Worm (Caenorhabditis elegans) whole organism, L3 larva: ENCODE data around the gene nspb-11.

Experiments
- R02D3.7 ChIP-seq: fragments of 150-350 bp; optimal IDR thresholded peaks from 2 replicates; lab custom pipeline; 2014; ENCODE audit warnings: missing biosample characterization, missing genetic modification characterization
- ZK546.5 ChIP-seq: sonication (generic microtip); optimal IDR thresholded peaks from 2 replicates; lab custom pipeline; 2017; ENCODE audit warnings: missing biosample characterization, missing genetic modification characterization
- aly-2 ChIP-seq: fragments of 150-350 bp; optimal IDR thresholded peaks from 2 replicates; lab custom pipeline; 2014; ENCODE audit warnings: missing biosample characterization, missing genetic modification characterization
- ama-1 ChIP-seq: fragments of 150-350 bp; optimal IDR thresholded peaks from 2 replicates; lab custom pipeline; 2018
- ceh-16 ChIP-seq: sonication (generic microtip); optimal IDR thresholded peaks from 2 replicates; lab custom pipeline; 2017; ENCODE audit warnings: missing biosample characterization, missing genetic modification characterization
- ceh-28 ChIP-seq: fragments of 150-350 bp; optimal IDR thresholded peaks from 2 replicates; lab custom pipeline; 2014; ENCODE audit warnings: missing biosample characterization, missing genetic modification reagents, missing genetic modification characterization
- ceh-82 ChIP-seq: fragments of 150-350 bp; optimal IDR thresholded peaks from 2 replicates; lab custom pipeline; 2014; ENCODE audit warnings: missing biosample characterization, missing genetic modification characterization
- ceh-9 ChIP-seq: sonication (generic microtip); optimal IDR thresholded peaks from 2 replicates; lab custom pipeline; 2018; ENCODE audit warnings: missing biosample characterization, missing genetic modification characterization
- daf-12 ChIP-seq: fragments of 150-350 bp; optimal IDR thresholded peaks from 2 replicates; lab custom pipeline; 2014; ENCODE audit warnings: missing biosample characterization, missing genetic modification reagents, missing genetic modification characterization
- egl-27 ChIP-seq: sonication (generic microtip); optimal IDR thresholded peaks from 4 replicates; lab custom pipeline; 2017; ENCODE audit warnings: missing biosample characterization, missing genetic modification reagents, missing genetic modification characterization
- egl-5 ChIP-seq: fragments of 150-350 bp; optimal IDR thresholded peaks from 2 replicates; lab custom pipeline; 2017; ENCODE audit warnings: missing biosample characterization, missing genetic modification reagents, missing genetic modification characterization, inconsistent platforms
- elt-1 ChIP-seq: fragments of 150-350 bp; optimal IDR thresholded peaks from 2 replicates; lab custom pipeline; 2014; ENCODE audit warnings: missing biosample characterization, missing genetic modification characterization
- elt-2 ChIP-seq: sonication (generic microtip); optimal IDR thresholded peaks from 2 replicates; lab custom pipeline; 2016; ENCODE audit warnings: missing genetic modification reagents, mild to moderate bottlenecking, missing genetic modification characterization, missing compliant biosample characterization
- elt-3 ChIP-seq, 3 experiments: fragments of 150-350 bp in 1 of 3; sonication (generic microtip) in 2 of 3; optimal IDR thresholded peaks; 2 replicates in 2 of 3; 4 replicates in 1 of 3; lab custom pipeline; 2014 to 2017; ENCODE audit warnings: missing biosample characterization in 3 of 3, missing genetic modification characterization in 3 of 3
- eor-1 ChIP-seq, 2 experiments: fragments of 150-350 bp; optimal IDR thresholded peaks; 2 replicates each; lab custom pipeline; 2014 to 2018; ENCODE audit warnings: missing biosample characterization in 2 of 2, missing genetic modification characterization in 2 of 2
- fkh-10 ChIP-seq: sonication (generic microtip); optimal IDR thresholded peaks from 2 replicates; lab custom pipeline; 2017; ENCODE audit warnings: missing biosample characterization, missing genetic modification reagents, missing genetic modification characterization
- fkh-2 ChIP-seq: fragments of 150-350 bp; optimal IDR thresholded peaks from 2 replicates; lab custom pipeline; 2014; ENCODE audit warnings: missing biosample characterization, missing genetic modification reagents, missing genetic modification characterization
- fos-1 ChIP-seq: fragments of 150-350 bp; optimal IDR thresholded peaks from 2 replicates; lab custom pipeline; 2014; ENCODE audit warnings: missing biosample characterization, missing genetic modification characterization
- hmg-11 ChIP-seq: sonication (generic microtip); optimal IDR thresholded peaks from 2 replicates; lab custom pipeline; 2016; ENCODE audit warnings: missing genetic modification characterization, missing compliant biosample characterization
- jun-1 ChIP-seq: fragments of 150-350 bp; optimal IDR thresholded peaks from 2 replicates; lab custom pipeline; 2014; ENCODE audit warnings: missing biosample characterization, missing genetic modification reagents, missing genetic modification characterization
- lin-15B ChIP-seq: fragments of 150-350 bp; optimal IDR thresholded peaks from 2 replicates; lab custom pipeline; 2014; ENCODE audit warnings: missing biosample characterization, missing genetic modification characterization
- lin-39 ChIP-seq: fragments of 150-350 bp; optimal IDR thresholded peaks from 2 replicates; lab custom pipeline; 2018; ENCODE audit warnings: missing biosample characterization, missing genetic modification reagents, missing genetic modification characterization
- lsy-12 ChIP-seq: sonication (generic microtip); optimal IDR thresholded peaks from 2 replicates; lab custom pipeline; 2016; ENCODE audit warnings: mild to moderate bottlenecking, missing genetic modification characterization, missing compliant biosample characterization
- mdl-1 ChIP-seq: fragments of 150-350 bp; optimal IDR thresholded peaks from 2 replicates; lab custom pipeline; 2014; ENCODE audit warnings: missing biosample characterization, missing genetic modification characterization
- mml-1 ChIP-seq: fragments of 150-350 bp; sonication (generic microtip); optimal IDR thresholded peaks from 3 replicates; lab custom pipeline; 2014; ENCODE audit warnings: missing biosample characterization, missing genetic modification characterization
- nfya-1 ChIP-seq: sonication (generic microtip); optimal IDR thresholded peaks from 2 replicates; lab custom pipeline; 2017; ENCODE audit warnings: missing genetic modification characterization, mild to moderate bottlenecking, missing compliant biosample characterization, antibody characterized with exemption, moderate library complexity; ENCODE audit not compliant: insufficient read depth
- nhr-11 ChIP-seq: fragments of 150-350 bp; optimal IDR thresholded peaks from 2 replicates; lab custom pipeline; 2014; ENCODE audit warnings: missing biosample characterization, missing genetic modification characterization
- nhr-12 ChIP-seq: fragments of 150-350 bp; optimal IDR thresholded peaks from 2 replicates; lab custom pipeline; 2014; ENCODE audit warnings: missing biosample characterization, missing genetic modification characterization
- nhr-23 ChIP-seq: fragments of 150-350 bp; optimal IDR thresholded peaks from 2 replicates; lab custom pipeline; 2014; ENCODE audit warnings: missing biosample characterization, missing genetic modification reagents, missing genetic modification characterization
- nhr-237 ChIP-seq: fragments of 150-350 bp; optimal IDR thresholded peaks from 2 replicates; lab custom pipeline; 2014; ENCODE audit warnings: missing biosample characterization, missing genetic modification characterization
- nhr-25 ChIP-seq: sonication (generic microtip); optimal IDR thresholded peaks from 2 replicates; lab custom pipeline; 2017; ENCODE audit warnings: missing biosample characterization, missing genetic modification characterization
- nhr-28 ChIP-seq: fragments of 150-350 bp; optimal IDR thresholded peaks from 2 replicates; lab custom pipeline; 2014; ENCODE audit warnings: missing biosample characterization, missing genetic modification characterization
- nhr-43 ChIP-seq: sonication (generic microtip); optimal IDR thresholded peaks from 2 replicates; lab custom pipeline; 2016; ENCODE audit warnings: mild to moderate bottlenecking, missing genetic modification characterization, missing compliant biosample characterization; ENCODE audit not compliant: poor library complexity, severe bottlenecking
- nhr-67 ChIP-seq: fragments of 150-350 bp; optimal IDR thresholded peaks from 2 replicates; lab custom pipeline; 2014; ENCODE audit warnings: missing biosample characterization, missing genetic modification characterization
- nhr-76 ChIP-seq: fragments of 150-350 bp; sonication (generic microtip); optimal IDR thresholded peaks from 5 replicates; lab custom pipeline; 2014; ENCODE audit warnings: missing biosample characterization, missing genetic modification characterization
- nhr-77 ChIP-seq: fragments of 150-350 bp; optimal IDR thresholded peaks from 2 replicates; lab custom pipeline; 2014; ENCODE audit warnings: missing biosample characterization, missing genetic modification characterization
- pha-4 ChIP-seq: fragments of 150-350 bp; optimal IDR thresholded peaks from 2 replicates; lab custom pipeline; 2014; ENCODE audit warnings: missing biosample characterization, missing genetic modification reagents, missing genetic modification characterization
- pqm-1 ChIP-seq: fragments of 150-350 bp; optimal IDR thresholded peaks from 2 replicates; lab custom pipeline; 2017; ENCODE audit warnings: missing biosample characterization, missing genetic modification characterization, inconsistent platforms
- sea-2 ChIP-seq: fragments of 150-350 bp; sonication (generic microtip); optimal IDR thresholded peaks from 4 replicates; lab custom pipeline; 2014; ENCODE audit warnings: missing biosample characterization, missing genetic modification reagents, missing genetic modification characterization
- skn-1 ChIP-seq: fragments of 150-350 bp; optimal IDR thresholded peaks from 2 replicates; lab custom pipeline; 2014; ENCODE audit warnings: missing biosample characterization, missing genetic modification characterization
- snpc-4 ChIP-seq: fragments of 150-350 bp; optimal IDR thresholded peaks from 2 replicates; lab custom pipeline; 2014; ENCODE audit warnings: missing biosample characterization, missing genetic modification characterization
- tbx-2 ChIP-seq: sonication (generic microtip); optimal IDR thresholded peaks from 2 replicates; lab custom pipeline; 2016; ENCODE audit warnings: mild to moderate bottlenecking, missing genetic modification characterization, missing compliant biosample characterization
- unc-39 ChIP-seq: sonication (generic microtip); optimal IDR thresholded peaks from 4 replicates; lab custom pipeline; 2017; ENCODE audit warnings: missing biosample characterization, missing genetic modification characterization
- unc-62 ChIP-seq: fragments of 150-350 bp; sonication (generic microtip); optimal IDR thresholded peaks from 4 replicates; lab custom pipeline; 2014; ENCODE audit warnings: missing biosample characterization, missing genetic modification reagents, missing genetic modification characterization
- zag-1 ChIP-seq: fragments of 150-350 bp; optimal IDR thresholded peaks from 2 replicates; lab custom pipeline; 2014; ENCODE audit warnings: missing biosample characterization, missing genetic modification characterization
- ztf-11 ChIP-seq: fragments of 150-350 bp; optimal IDR thresholded peaks from 2 replicates; lab custom pipeline; 2014; ENCODE audit warnings: missing biosample characterization, missing genetic modification characterization
- ztf-4 ChIP-seq: fragments of 150-350 bp; optimal IDR thresholded peaks from 2 replicates; lab custom pipeline; 2014; ENCODE audit warnings: missing biosample characterization, missing genetic modification characterization

Gene nspb-11

DNA sequence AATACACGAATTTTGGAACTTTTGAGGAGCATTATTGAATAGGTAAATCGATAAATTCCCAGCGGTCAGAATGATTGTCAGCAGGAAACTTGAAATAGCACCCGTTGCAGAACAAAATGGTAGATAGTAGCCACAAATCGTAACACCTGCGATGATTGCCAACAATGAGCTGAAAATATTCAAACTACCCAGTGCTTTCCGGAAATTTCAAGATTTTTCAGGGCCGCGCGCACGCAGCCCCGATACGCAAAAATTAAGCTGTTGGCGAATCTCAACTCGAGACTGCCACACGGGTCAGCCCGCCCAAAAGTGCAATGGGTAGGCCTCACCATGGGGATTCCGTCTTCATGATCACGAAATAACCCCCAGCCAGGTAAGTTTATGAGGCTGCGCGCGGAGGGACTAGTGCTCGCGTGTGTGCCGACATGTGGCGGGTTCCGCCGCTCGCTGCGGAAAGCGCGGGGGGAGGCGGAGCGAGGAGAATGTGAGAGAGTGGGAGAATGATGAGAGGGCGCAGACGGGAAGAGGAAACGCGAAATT, 37.5 kb downstream of the nspb-11 start:
- peak; percentile 89 for TF ChIP-seq ceh-82 (tag; lab: Kevin White, UChicago)
- peak; percentile 88 for TF ChIP-seq pqm-1 (tag; lab: Kevin White, UChicago)
- TF ChIP-seq fkh-10 (GFP tag; lab: Kevin White, UChicago), result no peak
- peak; percentile 45 to 96 (median 85) for TF ChIP-seq elt-3 (tag; optimal IDR thresholded peaks at IDR 0.05; lab: Kevin White, UChicago)
- peak; percentile 95 for TF ChIP-seq nhr-25 (tag; lab: Kevin White, UChicago)
- peak; percentile 41 for TF ChIP-seq ztf-4 (tag; lab: Kevin White, UChicago)
- TF ChIP-seq elt-1 (tag; lab: Kevin White, UChicago), result no peak
- TF ChIP-seq aly-2 (tag; lab: Kevin White, UChicago), result peak; percentile 94
- peak; percentile 88 for TF ChIP-seq nhr-23 (tag; lab: Kevin White, UChicago)
- TF ChIP-seq nhr-237 (tag; lab: Kevin White, UChicago), result no peak
- no peak for TF ChIP-seq ceh-9 (tag; lab: Kevin White, UChicago)
- TF ChIP-seq elt-2, result peak; percentile 87
- no peak for TF ChIP-seq ztf-11
- no peak for TF ChIP-seq nhr-67 (tag; lab: Kevin White, UChicago)
- TF ChIP-seq mdl-1 (tag; lab: Kevin White, UChicago), result peak; percentile 20
- peak; percentile 95 for TF ChIP-seq lin-39 (tag; lab: Kevin White, UChicago)
- peak; percentile 86 for TF ChIP-seq nhr-77 (tag; lab: Kevin White, UChicago)
- TF ChIP-seq hmg-11 (tag; lab: Kevin White, UChicago), result peak; percentile 96
- TF ChIP-seq ZK546.5 (tag; lab: Kevin White, UChicago), result no peak
- TF ChIP-seq sea-2 (GFP tag; lab: Kevin White, UChicago), result no peak
- peak; percentile 94 for TF ChIP-seq tbx-2 (tag; lab: Kevin White, UChicago)
- TF ChIP-seq ama-1, result peak; percentile 100
- no peak for TF ChIP-seq unc-39
- TF ChIP-seq nhr-11 (tag; lab: Kevin White, UChicago), result peak; percentile 21
- no peak for TF ChIP-seq eor-1 (tag; optimal IDR thresholded peaks at IDR 0.05; lab: Kevin White, UChicago)
- peak; percentile 72 for TF ChIP-seq lin-15B (tag; lab: Kevin White, UChicago)
- TF ChIP-seq egl-27 (tag; lab: Kevin White, UChicago), result no peak
- no peak for TF ChIP-seq nhr-12 (tag; lab: Kevin White, UChicago)
- TF ChIP-seq jun-1 (tag; lab: Kevin White, UChicago), result peak; percentile 95
- TF ChIP-seq nhr-76, result peak; percentile 56
- TF ChIP-seq nhr-43 (tag; lab: Kevin White, UChicago), result peak; percentile 96
- TF ChIP-seq ceh-16 (tag; lab: Kevin White, UChicago), result peak; percentile 23
- peak; percentile 17 for TF ChIP-seq fos-1 (tag; lab: Kevin White, UChicago)
- TF ChIP-seq fkh-2 (tag; lab: Kevin White, UChicago), result peak; percentile 51
- no peak for TF ChIP-seq mml-1 (tag; lab: Kevin White, UChicago)
- TF ChIP-seq lsy-12 (tag; lab: Kevin White, UChicago), result peak; percentile 91
- peak; percentile 81 for TF ChIP-seq R02D3.7 (tag; lab: Kevin White, UChicago)
- TF ChIP-seq nfya-1, result peak; percentile 88
- TF ChIP-seq unc-62, result peak; percentile 50
- peak; percentile 52 for TF ChIP-seq zag-1 (tag; lab: Kevin White, UChicago)
- peak; percentile 16 for TF ChIP-seq daf-12 (tag; lab: Kevin White, UChicago)
- TF ChIP-seq nhr-28, result peak; percentile 78
- peak; percentile 86 for TF ChIP-seq ceh-28 (tag; lab: Kevin White, UChicago)
- peak; percentile 87 for TF ChIP-seq pha-4 (tag; lab: Kevin White, UChicago)
- TF ChIP-seq snpc-4, result peak; percentile 100
- TF ChIP-seq egl-5 (tag; lab: Kevin White, UChicago), result peak; percentile 39
- peak; percentile 75 for TF ChIP-seq skn-1 (tag; lab: Kevin White, UChicago)
